Worm (Caenorhabditis elegans) whole organism, late embryonic: ENCODE data around the gene nhr-291.
"Not testable (repeated sequence)": the region's sequence is repeated elsewhere in the genome, so short reads cannot be mapped to it uniquely, and the experiment has no call there.

Experiments used
- K09A11.1 ChIP-seq: sonication (generic microtip); optimal IDR thresholded peaks from 2 replicates; lab custom pipeline; 2017; ENCODE audit warnings: antibody characterized with exemption, mild to moderate bottlenecking, missing genetic modification characterization, missing compliant biosample characterization; ENCODE audit not compliant: insufficient read depth
- T23F11.4 ChIP-seq: fragments of 200-800 bp; sonication (Bioruptor generic); optimal IDR thresholded peaks from 2 replicates; lab custom pipeline; 2018; ENCODE audit warnings: mild to moderate bottlenecking, missing genetic modification characterization, missing compliant biosample characterization
- Y22D7AL.16 ChIP-seq: sonication (generic microtip); optimal IDR thresholded peaks from 2 replicates; lab custom pipeline; 2016; ENCODE audit warnings: missing genetic modification characterization, missing compliant biosample characterization
- ceh-19 ChIP-seq: fragments of 200-800 bp; sonication (Bioruptor generic); optimal IDR thresholded peaks from 2 replicates; lab custom pipeline; 2018; ENCODE audit warnings: mild to moderate bottlenecking, missing genetic modification characterization, missing compliant biosample characterization
- ceh-22 ChIP-seq: sonication (generic microtip); optimal IDR thresholded peaks from 2 replicates; lab custom pipeline; 2017; ENCODE audit warnings: missing biosample characterization, missing genetic modification characterization
- ceh-24 ChIP-seq: sonication (generic microtip); optimal IDR thresholded peaks from 2 replicates; lab custom pipeline; 2016; ENCODE audit warnings: mild to moderate bottlenecking, missing genetic modification characterization, missing compliant biosample characterization
- ceh-34 ChIP-seq: sonication (generic microtip); optimal IDR thresholded peaks from 2 replicates; lab custom pipeline; 2016; ENCODE audit warnings: mild to moderate bottlenecking, missing genetic modification characterization, missing compliant biosample characterization
- ceh-9 ChIP-seq: sonication (generic microtip); optimal IDR thresholded peaks from 2 replicates; lab custom pipeline; 2016; ENCODE audit warnings: mild to moderate bottlenecking, missing genetic modification characterization, inconsistent platforms, missing compliant biosample characterization
- dve-1 ChIP-seq: sonication (generic microtip); optimal IDR thresholded peaks from 2 replicates; lab custom pipeline; 2017; ENCODE audit warnings: antibody characterized with exemption, mild to moderate bottlenecking, missing genetic modification characterization, missing compliant biosample characterization
- elt-2 ChIP-seq: sonication (generic microtip); optimal IDR thresholded peaks from 2 replicates; lab custom pipeline; 2016; ENCODE audit warnings: missing genetic modification reagents, missing genetic modification characterization, missing compliant biosample characterization
- hlh-15 ChIP-seq: sonication (generic microtip); optimal IDR thresholded peaks from 2 replicates; lab custom pipeline; 2016; ENCODE audit warnings: missing genetic modification characterization, missing compliant biosample characterization
- hlh-30 ChIP-seq: sonication (generic microtip); optimal IDR thresholded peaks from 2 replicates; lab custom pipeline; 2017; ENCODE audit warnings: antibody characterized with exemption, missing genetic modification characterization, missing compliant biosample characterization; ENCODE audit not compliant: insufficient read depth
- hlh-8 ChIP-seq: sonication (generic microtip); optimal IDR thresholded peaks from 2 replicates; lab custom pipeline; 2016; ENCODE audit warnings: missing genotype, missing genetic modification characterization, missing compliant biosample characterization
- lim-6 ChIP-seq: sonication (generic microtip); optimal IDR thresholded peaks from 2 replicates; lab custom pipeline; 2016; ENCODE audit warnings: missing genetic modification characterization, missing compliant biosample characterization
- lin-11 ChIP-seq: fragments of 200-800 bp; sonication (Bioruptor generic); optimal IDR thresholded peaks from 2 replicates; lab custom pipeline; 2018; ENCODE audit warnings: mild to moderate bottlenecking, missing genetic modification characterization, missing compliant biosample characterization
- nhr-11 ChIP-seq: fragments of 150-350 bp; optimal IDR thresholded peaks from 2 replicates; lab custom pipeline; 2014; ENCODE audit warnings: missing biosample characterization, missing genetic modification characterization
- pax-1 ChIP-seq: fragments of 150-350 bp; optimal IDR thresholded peaks from 2 replicates; lab custom pipeline; 2014; ENCODE audit warnings: missing biosample characterization, missing genetic modification characterization
- pros-1 ChIP-seq: fragments of 150-350 bp; optimal IDR thresholded peaks from 2 replicates; lab custom pipeline; 2014; ENCODE audit warnings: missing biosample characterization, missing genetic modification reagents, missing genetic modification characterization
- rnt-1 ChIP-seq: sonication (generic microtip); optimal IDR thresholded peaks from 2 replicates; lab custom pipeline; 2016; ENCODE audit warnings: missing genetic modification characterization, missing compliant biosample characterization
- sox-4 ChIP-seq: sonication (generic microtip); optimal IDR thresholded peaks from 2 replicates; lab custom pipeline; 2017; ENCODE audit warnings: mild to moderate bottlenecking, missing genetic modification characterization, inconsistent platforms, missing compliant biosample characterization

nhr-291 gene

DNA sequence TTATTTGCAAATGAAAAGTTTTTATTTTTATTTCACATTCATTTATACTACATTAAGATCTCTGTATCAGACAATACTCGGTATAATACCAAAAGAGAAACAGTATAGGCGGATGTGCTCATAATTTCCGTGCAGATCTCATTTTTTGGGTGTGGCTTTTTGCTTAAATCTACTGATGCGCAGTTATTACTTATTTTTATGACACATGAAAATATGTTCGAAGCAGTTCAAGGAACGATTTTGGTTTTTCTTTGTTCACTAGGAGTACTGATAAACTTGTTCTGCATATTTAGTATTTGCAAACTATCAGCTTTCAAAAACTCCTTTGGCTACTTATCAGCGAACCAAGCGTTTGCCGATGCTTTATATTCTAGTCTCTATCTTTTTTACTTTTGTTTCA, 33.6 kb downstream of the nhr-291 start, which contains the start of gene srx-58:
Gene srx-58 (plus strand): TSS at position 301 of the 400 bp plus-strand sequence.
- TF ChIP-seq ceh-34 (tag; lab: Kevin White, UChicago) = no peak
- TF ChIP-seq ceh-19 (GFP tag; lab: Kevin White, UChicago) = no peak
- TF ChIP-seq lim-6 (tag; lab: Kevin White, UChicago) = no peak
- TF ChIP-seq, all 69 proteins: peak for 0

DNA sequence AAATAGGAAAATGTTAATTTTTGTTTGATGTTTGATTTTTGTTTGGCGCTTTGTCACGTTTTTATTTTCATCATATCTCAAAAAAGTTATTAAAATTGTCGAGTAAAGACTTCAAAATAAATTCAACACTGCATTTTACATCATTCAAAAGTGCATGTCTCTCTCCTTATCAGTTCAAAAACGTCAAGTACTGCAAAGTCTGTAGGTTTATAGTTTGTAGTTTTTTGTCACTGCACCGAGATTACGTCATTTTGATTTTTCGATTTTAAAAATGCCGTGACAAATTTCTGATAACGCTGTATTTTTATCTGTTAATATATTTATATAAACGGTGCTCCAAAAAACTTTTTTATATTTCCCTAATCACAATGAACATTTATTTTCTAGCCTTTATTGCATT, 35.9 kb downstream of the nhr-291 start, which contains the start of gene C29F3.7:
Gene C29F3.7 (plus strand): TSS at position 254 of the 400 bp plus-strand sequence.
- TF ChIP-seq K09A11.1 (tag; lab: Kevin White, UChicago) (no peak), hlh-8 (tag; lab: Kevin White, UChicago) (no peak), elt-2 (tag; lab: Kevin White, UChicago) (peak; percentile 62)

DNA sequence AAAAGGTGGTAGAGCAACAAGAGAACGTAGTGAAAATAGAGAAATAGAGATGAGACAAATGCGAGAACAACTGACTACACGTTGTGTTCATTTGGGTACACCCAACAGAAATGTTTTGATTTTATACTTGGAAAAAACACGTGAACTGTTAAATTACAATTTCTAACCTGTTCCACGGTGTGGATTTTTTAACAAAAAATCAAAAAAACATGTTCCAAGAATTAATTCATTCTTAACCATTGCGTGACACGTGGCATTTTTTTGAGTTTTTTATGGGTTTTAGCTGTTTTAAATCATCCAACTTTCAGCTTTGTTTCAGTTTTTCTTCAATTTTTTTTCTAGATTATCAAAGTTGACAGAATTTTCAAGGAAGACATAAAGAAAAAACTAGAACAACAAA, 42.7 kb downstream of the nhr-291 start, which contains the start of gene ech-1.1:
Gene ech-1.1 (minus strand): TSS at position 101 of the 400 bp plus-strand sequence.
- TF ChIP-seq rnt-1; ceh-24 (tag; lab: Kevin White, UChicago); ceh-22 (tag; lab: Kevin White, UChicago): not testable (repeated sequence)

DNA sequence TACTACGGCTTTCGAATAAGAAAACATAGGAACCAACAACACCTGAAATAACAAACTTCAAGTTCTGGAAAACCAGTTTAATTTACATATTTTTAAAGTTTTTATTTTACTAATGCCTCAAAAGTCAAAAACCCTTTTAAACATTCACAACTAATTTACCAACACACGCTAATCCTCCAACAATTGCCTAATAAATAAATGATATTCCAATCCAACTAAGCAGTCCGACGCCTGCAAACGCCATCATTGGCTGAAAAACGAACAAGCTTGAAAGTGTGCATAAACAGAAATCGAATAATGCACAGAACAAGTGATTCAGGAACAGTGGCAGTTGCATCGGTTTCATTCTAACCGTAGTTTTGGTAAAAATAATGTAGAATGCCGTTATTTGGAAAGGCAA, 49.0 kb downstream of the nhr-291 start:
- TF ChIP-seq lin-11 (tag; lab: Kevin White, UChicago) (no peak), hlh-15 (tag; lab: Kevin White, UChicago) (no peak), Y22D7AL.16 (no peak), ceh-9 (tag; lab: Kevin White, UChicago) (no peak), sox-4 (tag; lab: Kevin White, UChicago) (no peak), pax-1 (no peak), ceh-34 (tag; lab: Kevin White, UChicago) (no peak), pros-1 (tag; lab: Kevin White, UChicago) (no peak), hlh-30 (tag; lab: Kevin White, UChicago) (no peak), ceh-24 (tag; lab: Kevin White, UChicago) (no peak), nhr-11 (tag; lab: Kevin White, UChicago) (no peak), T23F11.4 (GFP tag; lab: Kevin White, UChicago) (no peak), K09A11.1 (tag; lab: Kevin White, UChicago) (no peak)

DNA sequence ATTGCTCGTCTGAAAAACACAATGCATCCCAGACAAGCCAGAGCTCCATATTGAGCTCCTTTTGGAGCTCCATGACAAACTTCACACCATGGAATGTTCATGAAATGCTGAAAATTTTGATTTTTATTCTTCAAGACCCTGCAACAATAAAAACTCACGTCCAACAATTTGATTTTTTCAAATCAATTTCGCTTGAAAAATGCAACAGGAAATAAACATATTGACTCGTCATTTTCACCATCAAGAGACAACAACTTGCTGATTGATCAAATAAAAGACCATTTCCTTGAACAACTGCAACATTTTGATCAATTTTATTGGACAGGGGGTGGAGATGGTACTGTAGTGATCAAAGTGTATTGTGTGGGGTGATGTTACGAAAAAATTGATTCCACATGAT, 50.9 kb downstream of the nhr-291 start, which contains the start of gene nhr-269:
Gene nhr-269 (minus strand): TSS at position 101 of the 400 bp plus-strand sequence.
- no peak for TF ChIP-seq hlh-8 (tag; lab: Kevin White, UChicago)
- no peak for TF ChIP-seq dve-1
- TF ChIP-seq ceh-22 (tag; lab: Kevin White, UChicago) = no peak
